Fruit fly (Drosophila melanogaster): Measurements from ENCODE around the gene CG32344.

The CG32344 gene

DNA sequence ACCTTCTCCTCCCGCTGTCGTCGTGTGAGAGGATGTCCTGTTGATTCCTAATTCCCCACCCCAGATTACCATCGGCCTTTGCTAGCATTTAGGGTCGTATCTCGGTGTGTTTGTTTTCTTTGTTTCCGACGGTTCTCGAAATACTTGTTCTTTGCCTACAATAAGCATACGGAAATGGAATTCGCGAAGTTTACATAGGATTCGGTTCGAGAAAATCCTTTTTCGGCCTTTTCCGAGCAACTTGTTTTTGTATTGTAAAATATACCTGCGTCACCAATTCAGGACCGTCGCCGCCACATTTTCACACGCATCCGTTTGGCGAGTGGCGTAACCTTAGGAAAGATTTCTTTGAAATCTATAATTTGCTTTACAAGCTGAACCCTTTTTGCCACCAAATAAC, 26.1 kb downstream of the CG32344 start:
- TF ChIP-seq Clk (GFP tag; optimal IDR thresholded peaks at IDR 0.05) = no peak
- TF ChIP-seq CG14711 (tag; optimal IDR thresholded peaks at IDR 0.05) = no peak
- no peak for TF ChIP-seq CG1620 (GFP tag; optimal IDR thresholded peaks at IDR 0.05)
- no peak for TF ChIP-seq Hr96 (GFP tag; optimal IDR thresholded peaks at IDR 0.05)

DNA sequence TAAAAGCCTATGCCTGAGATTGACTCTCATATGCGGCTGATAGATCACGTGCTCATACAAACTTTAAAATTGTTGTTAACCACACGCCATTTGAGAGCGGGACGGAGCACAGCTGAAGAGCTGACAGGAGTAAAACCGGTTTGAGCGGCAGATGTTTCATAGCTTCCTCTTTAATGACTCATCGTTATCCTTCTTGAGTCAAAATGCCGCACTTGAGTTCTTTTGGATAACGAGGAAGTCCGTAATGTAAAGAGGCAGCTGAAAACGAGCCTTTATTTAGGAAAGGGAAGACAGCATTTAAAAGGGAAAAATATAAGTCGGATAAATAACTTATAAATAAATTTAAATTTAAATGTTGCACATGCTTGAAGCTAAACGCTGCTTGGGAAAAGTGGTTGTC, 27.3 kb downstream of the CG32344 start:
- TF ChIP-seq CG7101 (tag; optimal IDR thresholded peaks at IDR 0.05) (no peak), kay (GFP tag; ENCODE audit: borderline replicate concordance) (peak; percentile 24)

DNA sequence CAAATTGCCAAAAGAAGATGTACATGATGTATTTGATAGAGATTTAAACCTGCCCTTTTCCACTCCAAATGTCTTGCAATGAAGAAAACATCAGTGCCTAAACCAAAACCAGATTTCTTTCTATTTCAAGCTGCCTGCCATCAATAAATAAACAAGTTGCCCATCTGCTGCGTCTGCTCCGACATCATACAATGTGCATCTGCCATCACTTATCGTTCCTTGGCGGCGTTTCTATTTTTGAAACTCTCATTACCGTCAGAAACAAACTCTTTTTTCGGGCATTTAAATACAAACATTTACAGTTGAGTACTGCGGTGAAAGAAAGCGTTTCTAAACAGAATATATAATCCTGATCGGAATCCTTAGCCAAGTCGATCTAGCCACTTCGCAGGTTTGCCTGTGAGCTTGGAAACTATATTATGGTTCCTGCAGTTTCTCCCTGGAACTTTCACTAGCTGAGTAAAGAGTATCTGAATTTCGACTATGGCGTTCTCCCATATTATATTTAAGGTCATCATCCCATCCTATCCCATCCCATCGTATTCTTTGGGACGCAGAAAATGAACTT, 29.6 kb downstream of the CG32344 start:
- TF ChIP-seq kay (GFP tag; ENCODE audit: borderline replicate concordance) (no peak), cnc (optimal IDR thresholded peaks at IDR 0.05) (no peak), CG11617 (GFP tag; optimal IDR thresholded peaks at IDR 0.05) (no peak), bab1 (GFP tag; optimal IDR thresholded peaks at IDR 0.05) (no peak), pad (GFP tag; optimal IDR thresholded peaks at IDR 0.05) (no peak), CG5204 (GFP tag; optimal IDR thresholded peaks at IDR 0.05) (no peak), Hr96 (GFP tag; optimal IDR thresholded peaks at IDR 0.05) (no peak), Mnt (GFP tag; optimal IDR thresholded peaks at IDR 0.05) (no peak), CG7101 (tag; optimal IDR thresholded peaks at IDR 0.05) (no peak), tj (GFP tag; optimal IDR thresholded peaks at IDR 0.05) (no peak), toe (GFP tag; optimal IDR thresholded peaks at IDR 0.05) (no peak)

DNA sequence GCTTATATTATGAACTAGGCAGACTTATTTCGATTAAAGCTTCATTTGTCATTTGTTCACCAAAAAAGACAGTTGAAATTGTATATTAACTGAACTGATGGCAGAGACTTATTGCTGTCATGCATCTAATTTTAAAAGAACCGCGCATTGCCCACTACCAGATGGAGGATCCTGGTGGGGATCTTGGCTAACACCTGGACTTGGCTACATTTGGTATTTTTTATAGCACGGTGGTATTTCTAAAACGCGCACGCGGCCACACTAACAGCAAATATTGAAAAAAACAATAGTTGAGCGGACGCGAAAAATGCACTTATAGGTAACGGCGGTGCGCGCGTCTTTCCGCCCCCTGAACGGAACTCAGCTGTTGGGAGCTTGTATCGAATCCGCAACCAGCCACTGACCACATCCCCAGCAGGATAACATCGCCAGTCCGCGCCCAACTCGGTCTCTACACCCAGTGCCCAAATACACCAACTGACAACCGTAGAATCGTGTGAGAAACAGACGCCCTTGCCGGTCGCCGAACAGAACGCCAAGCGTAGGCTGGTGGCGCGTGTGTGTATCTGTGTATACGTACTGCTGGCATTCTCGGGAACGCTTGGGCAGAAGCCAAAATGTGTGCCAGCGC, 32.3 kb downstream of the CG32344 start:
- TF ChIP-seq CG7101 (tag; optimal IDR thresholded peaks at IDR 0.05) (peak; percentile 8), bab1 (GFP tag; optimal IDR thresholded peaks at IDR 0.05) (peak; percentile 39), pad (GFP tag; optimal IDR thresholded peaks at IDR 0.05) (peak; percentile 44), kay (GFP tag; ENCODE audit: borderline replicate concordance) (no peak), CG11617 (GFP tag; optimal IDR thresholded peaks at IDR 0.05) (peak; percentile 28), CG14711 (tag; optimal IDR thresholded peaks at IDR 0.05) (no peak), cic (GFP tag; optimal IDR thresholded peaks at IDR 0.05) (peak; percentile 8), CG1620 (GFP tag; optimal IDR thresholded peaks at IDR 0.05) (peak; percentile 14), Crg-1 (GFP tag; optimal IDR thresholded peaks at IDR 0.05) (no peak), cnc (optimal IDR thresholded peaks at IDR 0.05) (no peak), CG33017 (tag; optimal IDR thresholded peaks at IDR 0.05) (no peak), tj (GFP tag; optimal IDR thresholded peaks at IDR 0.05) (no peak), Mnt (GFP tag; optimal IDR thresholded peaks at IDR 0.05) (peak; percentile 33), toe (GFP tag; optimal IDR thresholded peaks at IDR 0.05) (no peak), Clk (GFP tag; optimal IDR thresholded peaks at IDR 0.05) (no peak), CG12768 (GFP tag; optimal IDR thresholded peaks at IDR 0.05) (peak; percentile 25)

DNA sequence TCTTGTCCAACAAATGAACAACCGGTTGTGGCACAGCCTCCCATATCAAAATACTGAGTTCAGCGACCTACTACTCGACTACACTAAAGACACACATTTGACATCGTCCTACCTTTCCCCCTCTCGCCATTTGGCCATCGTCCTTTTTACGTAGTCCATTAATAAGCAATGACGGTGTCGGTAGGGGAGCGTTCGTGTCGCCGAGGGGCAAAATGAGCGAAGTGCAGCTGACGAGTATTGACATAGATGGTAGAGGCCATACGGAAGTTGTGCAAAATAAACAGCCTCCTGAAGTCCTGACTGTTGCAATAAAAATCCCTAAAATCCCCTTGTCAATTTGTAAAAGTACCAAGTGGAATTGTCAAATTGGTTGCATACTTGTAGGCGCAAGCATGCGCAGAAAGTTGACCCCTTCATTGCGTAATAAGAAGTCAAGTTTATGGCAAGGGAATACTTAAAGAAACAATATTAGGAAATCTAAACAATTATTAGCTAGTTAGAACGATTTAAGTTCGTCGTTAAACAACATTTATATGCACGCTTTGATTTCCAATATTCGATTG, 32.9 kb downstream of the CG32344 start:
- TF ChIP-seq ovo (GFP tag; optimal IDR thresholded peaks at IDR 0.05) (no peak), CG33017 (tag; optimal IDR thresholded peaks at IDR 0.05) (no peak), pad (GFP tag; optimal IDR thresholded peaks at IDR 0.05) (peak; percentile 74)

DNA sequence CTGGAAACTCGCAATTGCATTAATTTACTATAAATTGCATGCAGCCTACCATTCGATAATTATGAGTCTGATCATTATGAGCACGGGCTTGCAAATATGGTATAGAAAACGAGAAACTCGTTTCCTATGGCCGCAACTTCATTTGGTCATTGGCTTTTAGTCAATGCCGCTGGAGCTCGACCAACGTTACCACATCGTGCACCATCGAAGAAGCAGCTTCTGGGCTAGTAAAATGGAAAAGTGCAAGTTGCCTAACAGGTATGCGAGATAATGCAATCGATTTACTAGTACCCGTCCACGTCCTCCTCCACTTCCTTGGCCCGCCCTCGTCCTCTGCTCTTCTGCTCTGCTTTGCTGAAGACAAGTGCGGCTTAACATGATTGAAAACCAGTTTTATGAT, 40.3 kb downstream of the CG32344 start:
- TF ChIP-seq Mnt (GFP tag; optimal IDR thresholded peaks at IDR 0.05) = no peak
- TF ChIP-seq cnc (optimal IDR thresholded peaks at IDR 0.05) = no peak
- no peak for TF ChIP-seq Hr96 (GFP tag; optimal IDR thresholded peaks at IDR 0.05)
- no peak for TF ChIP-seq CG5204 (GFP tag; optimal IDR thresholded peaks at IDR 0.05)
- no peak for TF ChIP-seq pad (GFP tag; optimal IDR thresholded peaks at IDR 0.05)
- TF ChIP-seq CG7045 (GFP tag; optimal IDR thresholded peaks at IDR 0.05) = no peak
- no peak for TF ChIP-seq CG11617 (GFP tag; optimal IDR thresholded peaks at IDR 0.05)
- no peak for TF ChIP-seq bab1 (GFP tag; optimal IDR thresholded peaks at IDR 0.05)
- no peak for TF ChIP-seq kay (GFP tag; ENCODE audit: borderline replicate concordance)
- TF ChIP-seq CG14711 (tag; optimal IDR thresholded peaks at IDR 0.05) = no peak

DNA sequence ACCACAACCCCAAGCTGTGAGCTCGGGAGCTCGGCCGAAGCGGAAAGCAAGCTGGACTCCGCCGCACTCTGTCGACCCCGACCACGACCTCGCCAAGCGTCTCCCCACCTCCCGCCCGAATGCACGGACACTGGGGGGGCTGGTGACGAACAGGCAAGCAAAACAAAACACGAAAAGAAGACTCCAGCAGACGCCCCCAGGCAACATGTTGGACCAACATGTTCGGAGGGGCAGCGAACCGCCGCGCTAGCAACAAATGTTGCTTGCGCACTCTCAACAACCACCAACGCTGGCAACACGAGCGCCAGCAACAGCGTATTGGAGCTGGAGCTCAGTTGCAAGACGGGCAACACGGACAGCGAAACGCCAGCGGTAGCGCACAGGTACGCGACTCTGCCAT, 42.2 kb downstream of the CG32344 start:
- TF ChIP-seq pad (GFP tag; optimal IDR thresholded peaks at IDR 0.05) (peak; percentile 73), tj (GFP tag; optimal IDR thresholded peaks at IDR 0.05) (no peak)
